Worm (Caenorhabditis elegans): ENCODE measurements around the gene C01B10.6.

The C01B10.6 gene

ce11 chrIV:6599447-6599846, 40.5 kb upstream of the C01B10.6 start, which contains the start of gene F38A5.8:
TSS of gene F38A5.8 (plus strand) at chrIV:6599747.
- no peak for TF ChIP-seq ceh-16 (tag; optimal IDR thresholded peaks at IDR 0.05)
- TF ChIP-seq aly-2 (tag; optimal IDR thresholded peaks at IDR 0.05), result no peak
- no peak for TF ChIP-seq nhr-11 (tag; optimal IDR thresholded peaks at IDR 0.05)
- no peak for TF ChIP-seq fos-1 (tag; optimal IDR thresholded peaks at IDR 0.05)
- no peak for TF ChIP-seq R02D3.7 (tag; optimal IDR thresholded peaks at IDR 0.05)
- TF ChIP-seq hmg-11 (tag; optimal IDR thresholded peaks at IDR 0.05), result no peak
- TF ChIP-seq elt-1 (tag; optimal IDR thresholded peaks at IDR 0.05), result no peak
- TF ChIP-seq ZK546.5 (tag; optimal IDR thresholded peaks at IDR 0.05), result no peak
- no peak for TF ChIP-seq daf-12 (tag; optimal IDR thresholded peaks at IDR 0.05)
- no peak for TF ChIP-seq jun-1 (tag; optimal IDR thresholded peaks at IDR 0.05)
- no peak for TF ChIP-seq eor-1 (tag; optimal IDR thresholded peaks at IDR 0.05)
- TF ChIP-seq nhr-76 (tag; optimal IDR thresholded peaks at IDR 0.05), result no peak
- TF ChIP-seq nhr-12 (tag; optimal IDR thresholded peaks at IDR 0.05), result no peak

- TF ChIP-seq ztf-11 (tag; optimal IDR thresholded peaks at IDR 0.05) (no peak), ceh-16 (tag; optimal IDR thresholded peaks at IDR 0.05) (no peak), hmg-11 (tag; optimal IDR thresholded peaks at IDR 0.05) (peak; percentile 20), unc-62 (GFP tag; optimal IDR thresholded peaks at IDR 0.05) (no peak), fkh-10 (GFP tag; optimal IDR thresholded peaks at IDR 0.05) (no peak), ceh-9 (tag; optimal IDR thresholded peaks at IDR 0.05) (no peak), egl-5 (tag; optimal IDR thresholded peaks at IDR 0.05) (no peak), pqm-1 (tag; optimal IDR thresholded peaks at IDR 0.05) (no peak), ceh-28 (tag; optimal IDR thresholded peaks at IDR 0.05) (peak; percentile 64), nhr-12 (tag; optimal IDR thresholded peaks at IDR 0.05) (no peak), nfya-1 (tag; optimal IDR thresholded peaks at IDR 0.05; ENCODE audit: insufficient read depth) (peak; percentile 40), pha-4 (tag; optimal IDR thresholded peaks at IDR 0.05) (peak; percentile 3), nhr-43 (tag; optimal IDR thresholded peaks at IDR 0.05; ENCODE audit: poor library complexity, severe bottlenecking) (no peak)
These were observed 38.7 kb upstream of the C01B10.6 start, which contains the start of gene sup-36 for ce11 chrIV:6601213-6601724. TSS of gene sup-36 (plus strand) at chrIV:6601674.

- TF ChIP-seq elt-3 (tag; optimal IDR thresholded peaks at IDR 0.05) (no peak), nhr-23 (tag; optimal IDR thresholded peaks at IDR 0.05) (no peak), nhr-237 (tag; optimal IDR thresholded peaks at IDR 0.05) (no peak), egl-5 (tag; optimal IDR thresholded peaks at IDR 0.05) (no peak), nhr-28 (tag; optimal IDR thresholded peaks at IDR 0.05) (no peak), zag-1 (tag; optimal IDR thresholded peaks at IDR 0.05) (no peak), jun-1 (tag; optimal IDR thresholded peaks at IDR 0.05) (no peak), fos-1 (tag; optimal IDR thresholded peaks at IDR 0.05) (no peak), egl-27 (tag; optimal IDR thresholded peaks at IDR 0.05) (no peak), nhr-67 (tag; optimal IDR thresholded peaks at IDR 0.05) (no peak), aly-2 (tag; optimal IDR thresholded peaks at IDR 0.05) (no peak), nhr-25 (tag; optimal IDR thresholded peaks at IDR 0.05) (no peak), nhr-12 (tag; optimal IDR thresholded peaks at IDR 0.05) (no peak), ztf-4 (tag; optimal IDR thresholded peaks at IDR 0.05) (no peak)
These were observed 37.6 kb upstream of the C01B10.6 start, which contains the start of gene F15B10.3 for ce11 chrIV:6602376-6602775. TSS of gene F15B10.3 (plus strand) at chrIV:6602676.

ce11 chrIV:6603549-6603948, 36.4 kb upstream of the C01B10.6 start:
- TF ChIP-seq elt-3 (tag; optimal IDR thresholded peaks at IDR 0.05) (no peak), nhr-23 (tag; optimal IDR thresholded peaks at IDR 0.05) (no peak), mdl-1 (tag; optimal IDR thresholded peaks at IDR 0.05) (no peak), fos-1 (tag; optimal IDR thresholded peaks at IDR 0.05) (no peak), sea-2 (GFP tag; optimal IDR thresholded peaks at IDR 0.05) (no peak)

ce11 chrIV:6605863-6606262, 34.1 kb upstream of the C01B10.6 start, which contains the start of gene nstp-2:
TSS of gene nstp-2 (minus strand) at chrIV:6606188.
- TF ChIP-seq nfya-1 (tag; optimal IDR thresholded peaks at IDR 0.05; ENCODE audit: insufficient read depth) (no peak), ceh-16 (tag; optimal IDR thresholded peaks at IDR 0.05) (no peak), sea-2 (GFP tag; optimal IDR thresholded peaks at IDR 0.05) (no peak), nhr-67 (tag; optimal IDR thresholded peaks at IDR 0.05) (no peak), ceh-82 (tag; optimal IDR thresholded peaks at IDR 0.05) (no peak), hmg-11 (tag; optimal IDR thresholded peaks at IDR 0.05) (no peak), ceh-28 (tag; optimal IDR thresholded peaks at IDR 0.05) (no peak), lin-15B (tag; optimal IDR thresholded peaks at IDR 0.05) (no peak), zag-1 (tag; optimal IDR thresholded peaks at IDR 0.05) (no peak), ama-1 (optimal IDR thresholded peaks at IDR 0.05) (no peak), fkh-2 (tag; optimal IDR thresholded peaks at IDR 0.05) (no peak), nhr-237 (tag; optimal IDR thresholded peaks at IDR 0.05) (no peak)

All from whole organism, L3 larva.